Worm (Caenorhabditis elegans) whole organism, L4 larva: ENCODE measurements around the gene F58E2.4.
A peak's percentile ranks its signal among the peaks of the same experiment; 100 is the strongest.

Source experiments
- F10B5.3 ChIP-seq: sonication (generic microtip); optimal IDR thresholded peaks from 2 replicates; lab custom pipeline; 2016; ENCODE audit warnings: mild to moderate bottlenecking, missing genetic modification characterization, missing compliant biosample characterization
- F26F4.8 ChIP-seq: fragments of 200-800 bp; sonication (Bioruptor generic); conservative IDR thresholded peaks from 2 replicates; pipeline ENCODE4 v1.3.6; 2022; ENCODE audit warnings: missing genetic modification characterization, missing compliant biosample characterization
- F37D6.2 ChIP-seq: sonication (generic microtip); optimal IDR thresholded peaks from 2 replicates; lab custom pipeline; 2016; ENCODE audit warnings: mild to moderate bottlenecking, missing genetic modification characterization, missing compliant biosample characterization
- T26A8.4 ChIP-seq: fragments of 200-800 bp; sonication (Bioruptor generic); IDR thresholded peaks from 2 replicates; pipeline ENCODE4 v1.3.6; 2022; ENCODE audit warnings: missing genetic modification characterization, missing compliant biosample characterization
- Y105C5A.15 ChIP-seq: fragments of 200-800 bp; sonication (Bioruptor generic); IDR thresholded peaks from 2 replicates; pipeline ENCODE4 v1.3.6; 2022; ENCODE audit warnings: missing genetic modification characterization, missing compliant biosample characterization
- Y48G9A.11 ChIP-seq: fragments of 200-800 bp; sonication (Bioruptor generic); IDR thresholded peaks from 2 replicates; pipeline ENCODE4 v1.3.6; 2022; ENCODE audit warnings: missing genetic modification reagents, missing genetic modification characterization, missing compliant biosample characterization
- Y75B8A.6 ChIP-seq: fragments of 200-800 bp; sonication (Bioruptor generic); IDR thresholded peaks from 2 replicates; pipeline ENCODE4 v1.3.6; 2022; ENCODE audit warnings: missing genetic modification reagents, missing genetic modification characterization, missing compliant biosample characterization
- ZK546.5 ChIP-seq, 2 experiments: sonication (generic microtip); optimal IDR thresholded peaks; 2 replicates each; lab custom pipeline; 2017; ENCODE audit warnings: missing biosample characterization in 2 of 2, missing genetic modification characterization in 2 of 2
- aly-2 ChIP-seq: sonication (generic microtip); optimal IDR thresholded peaks from 2 replicates; lab custom pipeline; 2018; ENCODE audit warnings: missing biosample characterization, missing genetic modification characterization
- ceh-20 ChIP-seq: fragments of 200-800 bp; sonication (Bioruptor generic); IDR thresholded peaks from 2 replicates; pipeline ENCODE4 v1.3.6; 2022; ENCODE audit warnings: missing genetic modification reagents, missing genetic modification characterization, missing compliant biosample characterization
- ceh-28 ChIP-seq: fragments of 150-350 bp; optimal IDR thresholded peaks from 2 replicates; lab custom pipeline; 2014; ENCODE audit warnings: missing biosample characterization, missing genetic modification reagents, missing genetic modification characterization
- ceh-62 ChIP-seq: sonication (generic microtip); optimal IDR thresholded peaks from 2 replicates; lab custom pipeline; 2017; ENCODE audit warnings: missing biosample characterization, missing genetic modification characterization
- ceh-82 ChIP-seq: sonication (generic microtip); optimal IDR thresholded peaks from 2 replicates; lab custom pipeline; 2017; ENCODE audit warnings: missing biosample characterization, missing genetic modification characterization
- cey-2 ChIP-seq: sonication (generic microtip); optimal IDR thresholded peaks from 3 replicates; lab custom pipeline; 2017; ENCODE audit warnings: missing genetic modification characterization, mild to moderate bottlenecking, missing compliant biosample characterization, antibody characterized with exemption, borderline replicate concordance; ENCODE audit not compliant: insufficient read depth
- daf-12 ChIP-seq: fragments of 150-350 bp; optimal IDR thresholded peaks from 2 replicates; lab custom pipeline; 2014; ENCODE audit warnings: missing biosample characterization, missing genetic modification reagents, missing genetic modification characterization
- daf-8 ChIP-seq: fragments of 200-800 bp; sonication (Bioruptor generic); IDR thresholded peaks from 2 replicates; pipeline ENCODE4 v1.3.6; 2022; ENCODE audit warnings: missing genetic modification characterization, missing compliant biosample characterization
- dmd-8 ChIP-seq: fragments of 200-800 bp; sonication (Bioruptor generic); IDR thresholded peaks from 2 replicates; pipeline ENCODE4 v1.3.6; 2022; ENCODE audit warnings: missing genetic modification characterization, missing compliant biosample characterization
- dmd-9 ChIP-seq: fragments of 200-800 bp; sonication (Bioruptor generic); IDR thresholded peaks from 2 replicates; pipeline ENCODE4 v1.3.6; 2022; ENCODE audit warnings: missing genetic modification reagents, missing genetic modification characterization, missing compliant biosample characterization
- dpl-1 ChIP-seq: fragments of 150-350 bp; optimal IDR thresholded peaks from 2 replicates; lab custom pipeline; 2014; ENCODE audit warnings: missing biosample characterization, missing genetic modification reagents, missing genetic modification characterization
- dve-1 ChIP-seq: sonication (generic microtip); optimal IDR thresholded peaks from 2 replicates; lab custom pipeline; 2017; ENCODE audit warnings: antibody characterized with exemption, mild to moderate bottlenecking, missing genetic modification characterization, missing compliant biosample characterization; ENCODE audit not compliant: insufficient read depth
- fkh-10 ChIP-seq: fragments of 150-350 bp; optimal IDR thresholded peaks from 2 replicates; lab custom pipeline; 2014; ENCODE audit warnings: missing biosample characterization, missing genetic modification reagents, missing genetic modification characterization
- fos-1 ChIP-seq: fragments of 150-350 bp; optimal IDR thresholded peaks from 2 replicates; lab custom pipeline; 2014; ENCODE audit warnings: missing biosample characterization, missing genetic modification characterization
- gei-8 ChIP-seq: fragments of 200-800 bp; sonication (Bioruptor generic); optimal IDR thresholded peaks from 2 replicates; lab custom pipeline; 2018; ENCODE audit warnings: mild to moderate bottlenecking, missing genetic modification characterization, missing compliant biosample characterization
- jun-1 ChIP-seq: fragments of 150-350 bp; optimal IDR thresholded peaks from 2 replicates; lab custom pipeline; 2014; ENCODE audit warnings: missing biosample characterization, missing genetic modification reagents, missing genetic modification characterization
- lin-1 ChIP-seq: fragments of 200-800 bp; sonication (Bioruptor generic); IDR thresholded peaks from 2 replicates; pipeline ENCODE4 v1.3.6; 2022; ENCODE audit warnings: missing genetic modification reagents, missing genetic modification characterization, missing compliant biosample characterization
- lin-13 ChIP-seq: fragments of 150-350 bp; optimal IDR thresholded peaks from 2 replicates; lab custom pipeline; 2014; ENCODE audit warnings: missing biosample characterization, missing genetic modification reagents, missing genetic modification characterization
- lin-15B ChIP-seq: fragments of 150-350 bp; sonication (generic microtip); optimal IDR thresholded peaks from 3 replicates; lab custom pipeline; 2014; ENCODE audit warnings: missing biosample characterization, missing genetic modification characterization
- lin-38 ChIP-seq: fragments of 200-800 bp; sonication (Bioruptor generic); IDR thresholded peaks from 2 replicates; pipeline ENCODE4 v1.3.6; 2022; ENCODE audit warnings: missing genetic modification reagents, missing genetic modification characterization, missing compliant biosample characterization
- lsy-2 ChIP-seq, 2 experiments: fragments of 150-350 bp in 1 of 2; sonication (generic microtip) in 1 of 2; optimal IDR thresholded peaks; 2 replicates each; lab custom pipeline; 2014 to 2017; ENCODE audit warnings: missing biosample characterization in 2 of 2, missing genetic modification characterization in 2 of 2
- madf-9 ChIP-seq: fragments of 200-800 bp; sonication (Bioruptor generic); conservative IDR thresholded peaks from 2 replicates; pipeline ENCODE4 v1.3.6; 2022; ENCODE audit warnings: missing genetic modification reagents, missing genetic modification characterization, missing compliant biosample characterization
- mes-2 ChIP-seq: sonication (generic microtip); optimal IDR thresholded peaks from 2 replicates; lab custom pipeline; 2016; ENCODE audit warnings: missing genotype, mild to moderate bottlenecking, missing genetic modification characterization, missing compliant biosample characterization; ENCODE audit not compliant: poor library complexity, severe bottlenecking
- mxl-3 ChIP-seq: fragments of 200-800 bp; sonication (Bioruptor generic); optimal IDR thresholded peaks from 2 replicates; lab custom pipeline; 2018; ENCODE audit warnings: mild to moderate bottlenecking, missing genetic modification characterization, missing compliant biosample characterization
- nhr-10 ChIP-seq: fragments of 150-350 bp; optimal IDR thresholded peaks from 2 replicates; lab custom pipeline; 2014; ENCODE audit warnings: missing biosample characterization, missing genetic modification characterization
- nhr-111 ChIP-seq: fragments of 200-800 bp; sonication (Bioruptor generic); optimal IDR thresholded peaks from 2 replicates; lab custom pipeline; 2018; ENCODE audit warnings: mild to moderate bottlenecking, missing genetic modification characterization, missing compliant biosample characterization
- nhr-237 ChIP-seq: sonication (generic microtip); optimal IDR thresholded peaks from 2 replicates; lab custom pipeline; 2017; ENCODE audit warnings: missing biosample characterization, missing genetic modification characterization
- nhr-28 ChIP-seq: fragments of 150-350 bp; optimal IDR thresholded peaks from 2 replicates; lab custom pipeline; 2014; ENCODE audit warnings: missing biosample characterization, missing genetic modification characterization
- nhr-6 ChIP-seq: fragments of 150-350 bp; optimal IDR thresholded peaks from 2 replicates; lab custom pipeline; 2014; ENCODE audit warnings: missing biosample characterization, missing genetic modification characterization
- pha-4 ChIP-seq, 2 experiments: fragments of 150-350 bp in 1 of 2; fragments of 200-800 bp in 1 of 2; sonication (Bioruptor generic) in 1 of 2; IDR thresholded peaks in 1 of 2; optimal IDR thresholded peaks in 1 of 2; 2 replicates each; pipeline versions ENCODE4 v1.3.6 to Lab custom; 2014 to 2022; ENCODE audit warnings: missing genetic modification characterization in 2 of 2, missing genetic modification reagents in 2 of 2, missing biosample characterization in 1 of 2, missing compliant biosample characterization in 1 of 2
- php-3 ChIP-seq: fragments of 200-800 bp; sonication (Bioruptor generic); IDR thresholded peaks from 2 replicates; pipeline ENCODE4 v1.3.6; 2022; ENCODE audit warnings: missing genetic modification reagents, missing genetic modification characterization, missing compliant biosample characterization
- sdz-12 ChIP-seq: fragments of 200-800 bp; sonication (Bioruptor generic); optimal IDR thresholded peaks from 2 replicates; lab custom pipeline; 2018; ENCODE audit warnings: mild to moderate bottlenecking, missing genetic modification characterization, missing compliant biosample characterization
- spr-1 ChIP-seq: sonication (generic microtip); optimal IDR thresholded peaks from 2 replicates; lab custom pipeline; 2016; ENCODE audit warnings: mild to moderate bottlenecking, missing genetic modification characterization, missing compliant biosample characterization
- unc-39 ChIP-seq: sonication (generic microtip); optimal IDR thresholded peaks from 2 replicates; lab custom pipeline; 2017; ENCODE audit warnings: missing biosample characterization, missing genetic modification characterization
- unc-62 ChIP-seq, 3 experiments: fragments of 150-350 bp in 1 of 3; sonication (generic microtip); optimal IDR thresholded peaks in 2 of 3; peaks in 1 of 3; 1 replicate in 1 of 3; 2 replicates in 2 of 3; lab custom pipeline; 2014 to 2017; ENCODE audit warnings: missing biosample characterization in 3 of 3, missing genetic modification characterization in 3 of 3, missing genetic modification reagents in 3 of 3, missing genotype in 1 of 3
- zfp-2 ChIP-seq: sonication (generic microtip); optimal IDR thresholded peaks from 2 replicates; lab custom pipeline; 2016; ENCODE audit warnings: mild to moderate bottlenecking, missing genetic modification characterization, missing compliant biosample characterization
- zfp-3 ChIP-seq: fragments of 200-800 bp; sonication (Bioruptor generic); conservative IDR thresholded peaks from 2 replicates; pipeline ENCODE4 v1.3.6; 2022; ENCODE audit warnings: missing genetic modification reagents, missing genetic modification characterization, missing compliant biosample characterization
- zip-11 ChIP-seq: fragments of 200-800 bp; sonication (Bioruptor generic); IDR thresholded peaks from 2 replicates; pipeline ENCODE4 v1.3.6; 2022; ENCODE audit warnings: missing genetic modification characterization, missing compliant biosample characterization
- ztf-11 ChIP-seq: fragments of 150-350 bp; optimal IDR thresholded peaks from 2 replicates; lab custom pipeline; 2014; ENCODE audit warnings: missing biosample characterization, missing genetic modification characterization
- ztf-7 ChIP-seq: fragments of 150-350 bp; optimal IDR thresholded peaks from 2 replicates; lab custom pipeline; 2014; ENCODE audit warnings: missing biosample characterization, missing genetic modification characterization

The F58E2.4 gene

ce11 chrIV:3504144-3504543 lies 41.0 kb downstream of the F58E2.4 start, which contains the start of gene srz-83:
srz-83 (plus strand) TSS chrIV:3504444.
- TF ChIP-seq spr-1 (tag; lab: Kevin White, UChicago), result no peak
- no peak for TF ChIP-seq nhr-10
- TF ChIP-seq php-3, result no peak
- TF ChIP-seq fkh-10 (GFP tag; lab: Kevin White, UChicago), result no peak
- TF ChIP-seq lin-15B (tag; lab: Kevin White, UChicago), result no peak
- TF ChIP-seq gei-8 (GFP tag; lab: Kevin White, UChicago), result no peak
- no peak for TF ChIP-seq madf-9
- no peak for TF ChIP-seq ZK546.5 (tag; optimal IDR thresholded peaks at IDR 0.05; lab: Kevin White, UChicago)
- no peak for TF ChIP-seq zfp-2 (tag; lab: Kevin White, UChicago)
- no peak for TF ChIP-seq sdz-12 (GFP tag; lab: Kevin White, UChicago)
- no peak for TF ChIP-seq dve-1 (tag; lab: Kevin White, UChicago)
- no peak for TF ChIP-seq nhr-111 (GFP tag; lab: Kevin White, UChicago)
- no peak for TF ChIP-seq ceh-82 (tag; lab: Kevin White, UChicago)
- no peak for TF ChIP-seq fos-1 (tag; lab: Kevin White, UChicago)
- no peak for TF ChIP-seq lsy-2 (tag; optimal IDR thresholded peaks at IDR 0.05; lab: Kevin White, UChicago)
- TF ChIP-seq cey-2 (tag; lab: Kevin White, UChicago), result no peak
- no peak for TF ChIP-seq nhr-6 (tag; lab: Kevin White, UChicago)
- no peak for TF ChIP-seq Y75B8A.6 (GFP tag; lab: Robert Waterston, UW)

ce11 chrIV:3505940-3506339 lies 42.8 kb downstream of the F58E2.4 start:
- TF ChIP-seq dmd-8 (GFP tag; lab: Robert Waterston, UW), result no peak
- no peak for TF ChIP-seq unc-39 (tag; lab: Kevin White, UChicago)
- no peak for TF ChIP-seq gei-8 (GFP tag; lab: Kevin White, UChicago)
- TF ChIP-seq ceh-20 (GFP tag; lab: Robert Waterston, UW), result no peak
- TF ChIP-seq mxl-3 (GFP tag; lab: Kevin White, UChicago), result peak; percentile 42
- TF ChIP-seq daf-8 (GFP tag; lab: Robert Waterston, UW), result no peak
- no peak for TF ChIP-seq cey-2 (tag; lab: Kevin White, UChicago)
- no peak for TF ChIP-seq F37D6.2 (tag; lab: Kevin White, UChicago)
- no peak for TF ChIP-seq nhr-6 (tag; lab: Kevin White, UChicago)
- no peak for TF ChIP-seq zip-11 (GFP tag; lab: Robert Waterston, UW)
- no peak for TF ChIP-seq dpl-1 (GFP tag; lab: Kevin White, UChicago)
- peak; percentile 32; the same call in 1 of the 2 replicates for TF ChIP-seq Y48G9A.11 (GFP tag; lab: Robert Waterston, UW)
- no peak for TF ChIP-seq madf-9
- TF ChIP-seq dve-1 (tag; lab: Kevin White, UChicago), result peak; percentile 2
- no peak for TF ChIP-seq ztf-11 (tag; lab: Kevin White, UChicago)
- no peak for TF ChIP-seq daf-12 (tag; lab: Kevin White, UChicago)
- no peak for TF ChIP-seq php-3
- TF ChIP-seq nhr-237, result no peak
- no peak for TF ChIP-seq ceh-62 (tag; lab: Kevin White, UChicago)
- TF ChIP-seq T26A8.4 (GFP tag; lab: Robert Waterston, UW), result no peak
- no peak for TF ChIP-seq jun-1 (tag; lab: Kevin White, UChicago)
- TF ChIP-seq unc-62 (GFP tag; optimal IDR thresholded peaks at IDR 0.05 in 1 of 2; lab: Kevin White, UChicago), result peak in 1 of 2 experiments; percentile 30
- no peak for TF ChIP-seq unc-62 (tag; optimal IDR thresholded peaks at IDR 0.05; lab: Kevin White, UChicago)
- TF ChIP-seq mes-2 (tag; lab: Kevin White, UChicago), result peak; percentile 67
- no peak for TF ChIP-seq F26F4.8 (GFP tag; lab: Robert Waterston, UW)
- no peak for TF ChIP-seq lin-1 (GFP tag; lab: Robert Waterston, UW)
- no peak for TF ChIP-seq F10B5.3 (tag; lab: Kevin White, UChicago)
- TF ChIP-seq dmd-9 (GFP tag; lab: Robert Waterston, UW), result no peak
- no peak for TF ChIP-seq zfp-3 (GFP tag; lab: Robert Waterston, UW)
- TF ChIP-seq ceh-28 (tag; lab: Kevin White, UChicago), result no peak
- no peak for TF ChIP-seq lin-13
- no peak for TF ChIP-seq nhr-28 (tag; lab: Kevin White, UChicago)
- TF ChIP-seq lin-38 (GFP tag; lab: Robert Waterston, UW), result peak; percentile 29; the same call in 1 of the 2 replicates
- no peak for TF ChIP-seq ztf-7
- TF ChIP-seq pha-4 (GFP tag; IDR thresholded peaks at IDR 0.05; lab: Robert Waterston, UW), result no peak
- no peak for TF ChIP-seq pha-4 (tag; optimal IDR thresholded peaks at IDR 0.05; lab: Kevin White, UChicago)
- TF ChIP-seq Y105C5A.15 (GFP tag; lab: Robert Waterston, UW), result 0 out of 2 replicates have a peak, but pooled peaks have one; percentile 33
- TF ChIP-seq aly-2 (tag; lab: Kevin White, UChicago), result no peak
